Fruit fly (Drosophila melanogaster) whole organism, adult: ENCODE measurements around the gene CG12219.
A peak's percentile ranks its signal among the peaks of the same experiment; 100 is the strongest.

ENCODE experiments used
- CG14711 ChIP-seq: fragments of 200-800 bp; sonication (Bioruptor generic); optimal IDR thresholded peaks from 2 replicates; lab custom pipeline; 2018; ENCODE audit warnings: missing biosample characterization, mild to moderate bottlenecking, missing genetic modification characterization, moderate library complexity
- CG1620 ChIP-seq: fragments of 200-800 bp; sonication (Bioruptor generic); optimal IDR thresholded peaks from 2 replicates; lab custom pipeline; 2016; ENCODE audit warnings: missing biosample characterization, missing genetic modification characterization
- CG33017 ChIP-seq: fragments of 200-800 bp; sonication (Bioruptor generic); optimal IDR thresholded peaks from 2 replicates; lab custom pipeline; 2018; ENCODE audit warnings: missing biosample characterization, mild to moderate bottlenecking, missing genetic modification characterization, moderate library complexity
- CG5204 ChIP-seq: fragments of 200-800 bp; sonication (Bioruptor generic); optimal IDR thresholded peaks from 2 replicates; lab custom pipeline; 2016; ENCODE audit warnings: missing biosample characterization, missing genetic modification characterization
- Clk ChIP-seq: fragments of 200-800 bp; sonication (Bioruptor generic); optimal IDR thresholded peaks from 2 replicates; lab custom pipeline; 2017; ENCODE audit warnings: missing biosample characterization, missing genetic modification characterization
- Hr96 ChIP-seq: fragments of 200-800 bp; sonication (Bioruptor generic); optimal IDR thresholded peaks from 2 replicates; lab custom pipeline; 2016; ENCODE audit warnings: missing biosample characterization, missing genetic modification characterization
- Mnt ChIP-seq: fragments of 200-800 bp; sonication (Bioruptor generic); optimal IDR thresholded peaks from 2 replicates; lab custom pipeline; 2016; ENCODE audit warnings: missing biosample characterization, mild to moderate bottlenecking, missing genetic modification characterization
- cnc ChIP-seq, 2 experiments: fragments of >200 bp; optimal IDR thresholded peaks; 2 replicates each; lab custom pipeline; 2017
- ovo ChIP-seq: fragments of 200-800 bp; sonication (Bioruptor generic); optimal IDR thresholded peaks from 2 replicates; lab custom pipeline; 2016; ENCODE audit warnings: missing biosample characterization, missing genetic modification characterization
- tj ChIP-seq: fragments of 200-800 bp; sonication (Bioruptor generic); optimal IDR thresholded peaks from 3 replicates; lab custom pipeline; 2017; ENCODE audit warnings: missing biosample characterization, mild to moderate bottlenecking, missing genetic modification characterization, moderate library complexity

DNA sequence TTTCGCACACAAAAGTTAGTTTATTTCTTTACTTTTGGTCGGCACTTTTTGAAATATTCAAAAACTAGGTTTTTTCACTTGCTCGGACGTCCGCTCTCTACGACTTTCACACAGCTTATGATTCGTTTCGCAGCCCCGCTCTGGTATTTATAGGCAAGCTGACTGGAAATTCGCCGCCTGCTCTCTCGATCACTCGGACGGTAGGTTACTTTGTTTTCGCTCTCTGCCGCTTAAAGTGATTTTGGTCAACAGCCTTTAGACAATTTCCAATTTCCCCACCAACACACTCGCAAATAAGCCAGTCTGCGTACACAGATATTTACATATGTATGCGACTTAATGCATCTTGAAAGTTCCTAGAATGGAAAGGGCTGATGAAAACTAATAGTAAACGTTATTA, 17.6 kb downstream of the CG12219 start, which contains the start of gene CG11700:
- no peak for TF ChIP-seq CG14711 (tag; lab: Kevin White, UChicago)
- TF ChIP-seq Hr96, result no peak
- no peak for TF ChIP-seq CG1620 (GFP tag; lab: Kevin White, UChicago)
- peak; percentile 11 for TF ChIP-seq tj
- no peak for TF ChIP-seq CG33017 (tag; lab: Kevin White, UChicago)
- TF ChIP-seq ovo (GFP tag; lab: Kevin White, UChicago), result no peak
- TF ChIP-seq cnc (optimal IDR thresholded peaks at IDR 0.05; lab: Kevin White, UChicago), result no peak
- no peak for TF ChIP-seq CG5204 (GFP tag; lab: Kevin White, UChicago)
- TF ChIP-seq Mnt (GFP tag; lab: Kevin White, UChicago), result no peak
- no peak for TF ChIP-seq Clk (GFP tag; lab: Kevin White, UChicago)
